Worm (Caenorhabditis elegans) whole organism, dauer: ENCODE measurements around the gene fbxb-111.

Experiments used
- unc-62 ChIP-seq: sonication (generic microtip); optimal IDR thresholded peaks from 2 replicates; lab custom pipeline; 2017; ENCODE audit warnings: missing biosample characterization, missing genetic modification reagents, missing genetic modification characterization

Gene fbxb-111

DNA sequence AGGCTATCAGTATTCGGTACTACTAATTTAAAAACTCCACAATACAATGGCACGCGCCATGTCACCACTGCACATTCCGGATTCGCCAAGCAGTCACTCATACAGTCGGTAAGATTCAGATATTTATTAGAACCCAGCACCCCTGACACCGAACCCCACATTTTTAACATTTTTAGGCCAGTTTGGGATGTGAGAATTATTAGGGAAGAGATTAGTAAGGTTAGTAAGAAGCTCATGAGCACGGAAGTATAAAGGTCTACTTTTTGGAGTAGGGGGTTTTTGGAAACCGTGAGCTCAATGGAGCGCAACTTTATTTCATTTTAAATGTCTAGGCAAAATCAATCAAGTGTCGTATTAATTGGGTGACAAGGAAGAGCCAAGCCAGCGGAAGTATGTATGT lies 16.9 kb downstream of the fbxb-111 start, which contains the start of gene F29A7.8:
Gene F29A7.8, minus strand, starts transcription at position 101 of the 400 bp plus-strand sequence.
- no peak for TF ChIP-seq unc-62 (GFP tag; lab: Kevin White, UChicago)

ce11 chrII:2756351-2756750 lies 18.5 kb downstream of the fbxb-111 start:
- TF ChIP-seq unc-62 (GFP tag; lab: Kevin White, UChicago): no peak

DNA sequence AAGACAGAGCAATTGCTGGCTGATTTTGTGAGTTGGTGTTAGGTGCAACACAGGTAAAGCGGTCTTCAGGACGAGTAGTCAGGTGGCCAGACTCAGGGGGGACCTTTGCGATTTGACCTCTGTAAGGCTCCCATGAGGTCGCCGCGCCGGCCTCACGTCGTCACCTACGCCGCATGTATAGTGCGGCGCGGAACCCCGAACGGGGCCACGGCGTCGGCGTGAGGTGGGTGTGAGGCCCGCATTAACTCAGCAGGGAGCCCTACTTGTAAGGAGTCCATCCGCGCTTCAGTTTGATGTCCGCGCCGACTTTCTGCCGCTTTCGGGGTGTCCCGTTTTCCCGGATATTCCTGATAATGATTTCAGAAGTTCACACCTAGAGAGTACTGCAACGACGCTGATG lies 20.2 kb downstream of the fbxb-111 start:
- TF ChIP-seq unc-62 (GFP tag; lab: Kevin White, UChicago): no peak

- TF ChIP-seq unc-62 (GFP tag; lab: Kevin White, UChicago): no peak
Measured at ce11 chrII:2752999-2753398, 21.8 kb downstream of the fbxb-111 start, which contains the start of gene F29A7.3. F29A7.3 (plus strand) TSS chrII:2753299.

DNA sequence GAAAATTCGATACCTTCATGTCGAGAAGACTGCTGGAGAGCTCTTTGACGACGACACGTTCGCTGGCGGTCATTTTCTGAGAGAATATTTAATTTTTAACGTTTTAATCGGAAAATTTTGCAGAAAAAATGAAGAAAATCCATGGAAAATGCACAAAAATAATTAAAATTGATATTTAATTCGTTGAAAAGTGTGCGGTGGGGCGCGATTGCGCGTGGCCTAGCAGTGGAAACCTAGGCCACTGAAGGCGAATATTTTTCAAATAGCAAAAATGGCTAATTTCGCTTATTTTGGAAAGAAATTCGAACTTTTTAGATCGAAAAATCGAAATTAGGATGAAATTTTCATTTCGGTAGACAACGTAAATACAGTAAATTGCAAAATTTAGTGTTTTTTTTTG lies 22.3 kb downstream of the fbxb-111 start, which contains the start of gene F29A7.6:
Gene F29A7.6, minus strand, starts transcription at position 76 of the 400 bp plus-strand sequence.
- no peak for TF ChIP-seq unc-62 (GFP tag; lab: Kevin White, UChicago)

DNA sequence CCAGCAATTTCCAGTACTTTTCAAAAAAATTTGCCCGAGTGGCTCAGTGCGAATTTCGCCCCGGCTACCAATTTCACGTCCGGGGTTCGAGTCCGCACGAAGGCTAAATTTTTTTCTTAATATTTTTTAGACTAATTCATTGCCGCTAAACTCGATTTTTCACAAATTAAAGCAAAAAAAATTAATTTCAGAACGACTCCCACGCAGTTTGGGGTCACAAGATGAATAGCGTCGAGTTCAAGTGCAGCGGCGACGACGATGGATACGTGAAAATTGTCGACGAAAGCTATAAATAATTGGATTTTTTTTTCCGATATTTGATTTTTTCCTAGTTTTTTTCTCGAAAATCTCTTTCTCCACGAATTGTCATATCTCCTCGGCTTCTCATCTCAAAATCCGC lies 23.5 kb downstream of the fbxb-111 start:
- TF ChIP-seq unc-62 (GFP tag; lab: Kevin White, UChicago): no peak

ce11 chrII:2749595-2750048 lies 25.2 kb downstream of the fbxb-111 start, which contains the start of gene F29A7.4:
F29A7.4 (plus strand) TSS chrII:2749998.
- TF ChIP-seq unc-62 (GFP tag; lab: Kevin White, UChicago): no peak

- TF ChIP-seq unc-62 (GFP tag; lab: Kevin White, UChicago): no peak
Measured at ce11 chrII:2747956-2748621, 26.7 kb downstream of the fbxb-111 start.

DNA sequence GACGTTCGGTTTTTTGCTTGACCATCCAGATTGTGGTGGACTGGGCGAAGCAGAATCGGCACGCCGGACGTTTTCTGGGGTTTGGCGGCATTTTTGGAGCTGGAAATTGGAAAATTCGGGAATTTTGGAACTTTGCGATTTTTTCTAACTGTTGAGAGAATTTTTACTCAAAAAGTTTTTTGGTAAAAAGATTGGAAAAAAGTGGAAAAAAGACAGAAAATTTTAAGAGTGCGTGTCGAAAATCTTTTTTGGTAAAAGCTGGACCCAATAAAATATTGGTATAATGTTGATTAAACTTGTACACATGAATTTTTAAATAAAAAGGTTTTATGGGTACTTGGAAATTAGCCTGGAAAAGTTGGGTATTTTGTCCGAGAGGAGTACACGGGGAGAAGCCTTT lies 32.6 kb downstream of the fbxb-111 start, which contains the start of gene T05A8.7:
Gene T05A8.7, minus strand, starts transcription at position 101 of the 400 bp plus-strand sequence.
- TF ChIP-seq unc-62 (GFP tag; lab: Kevin White, UChicago): no peak

DNA sequence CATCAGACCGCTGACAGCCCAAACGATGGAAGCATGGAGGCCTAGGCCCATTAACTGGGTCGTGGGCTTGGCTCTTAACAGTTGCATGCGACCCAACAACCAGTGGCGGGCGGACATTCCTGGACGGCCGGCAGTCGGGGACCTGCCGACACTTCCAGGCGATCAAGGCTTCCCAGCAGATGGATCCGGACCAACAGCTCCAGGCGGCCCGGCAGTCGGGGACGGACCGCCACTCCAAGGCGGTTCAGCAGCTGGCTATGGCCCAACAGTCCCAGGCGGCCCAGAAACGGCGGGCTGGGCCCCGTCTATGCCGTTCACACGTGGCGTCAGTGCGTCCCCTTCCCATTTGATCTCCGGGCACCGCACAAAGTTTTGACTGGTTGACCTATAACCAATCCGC lies 33.4 kb downstream of the fbxb-111 start:
- no peak for TF ChIP-seq unc-62 (GFP tag; lab: Kevin White, UChicago)

DNA sequence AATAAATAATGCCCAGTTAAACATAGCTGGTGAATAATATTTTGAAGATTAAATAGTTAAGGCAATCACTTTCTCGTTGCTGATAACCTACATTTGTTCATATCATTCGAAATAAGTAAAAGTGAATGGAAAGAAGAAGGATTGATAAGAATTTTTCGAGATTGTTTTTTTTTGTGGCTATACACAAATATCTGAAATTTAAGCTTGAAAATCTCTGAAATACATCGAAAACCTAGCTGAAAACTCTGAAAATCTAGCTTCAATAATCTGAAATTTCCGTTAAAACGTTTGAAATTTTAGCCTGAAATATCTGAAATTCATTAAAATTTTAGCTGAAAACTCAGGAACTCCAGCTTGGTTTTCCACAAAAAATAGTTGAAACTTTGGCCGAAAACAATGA lies 35.2 kb downstream of the fbxb-111 start, which contains the start of gene T05A8.6:
Gene T05A8.6, minus strand, starts transcription at position 101 of the 400 bp plus-strand sequence.
- no peak for TF ChIP-seq unc-62 (GFP tag; lab: Kevin White, UChicago)

DNA sequence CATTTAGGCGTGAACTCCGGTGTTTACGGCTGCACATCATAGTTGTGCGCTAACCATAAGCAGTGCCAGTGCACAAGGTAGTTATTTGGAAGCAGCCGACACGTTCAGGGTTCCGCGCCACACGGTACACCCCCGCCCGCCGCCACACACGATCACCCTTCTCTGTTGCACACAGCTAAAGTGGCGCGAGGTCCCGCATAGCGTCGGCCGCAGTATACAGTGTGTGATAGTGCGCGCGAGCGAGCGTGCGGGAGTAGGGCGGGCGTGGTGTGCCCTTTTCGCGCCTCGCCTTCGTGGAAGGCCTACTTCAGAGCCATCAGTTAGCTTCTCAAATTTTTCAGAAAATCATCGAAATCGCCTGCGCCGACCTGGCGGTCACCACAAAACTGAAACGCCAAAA lies 37.9 kb downstream of the fbxb-111 start:
- TF ChIP-seq unc-62 (GFP tag; lab: Kevin White, UChicago): no peak

DNA sequence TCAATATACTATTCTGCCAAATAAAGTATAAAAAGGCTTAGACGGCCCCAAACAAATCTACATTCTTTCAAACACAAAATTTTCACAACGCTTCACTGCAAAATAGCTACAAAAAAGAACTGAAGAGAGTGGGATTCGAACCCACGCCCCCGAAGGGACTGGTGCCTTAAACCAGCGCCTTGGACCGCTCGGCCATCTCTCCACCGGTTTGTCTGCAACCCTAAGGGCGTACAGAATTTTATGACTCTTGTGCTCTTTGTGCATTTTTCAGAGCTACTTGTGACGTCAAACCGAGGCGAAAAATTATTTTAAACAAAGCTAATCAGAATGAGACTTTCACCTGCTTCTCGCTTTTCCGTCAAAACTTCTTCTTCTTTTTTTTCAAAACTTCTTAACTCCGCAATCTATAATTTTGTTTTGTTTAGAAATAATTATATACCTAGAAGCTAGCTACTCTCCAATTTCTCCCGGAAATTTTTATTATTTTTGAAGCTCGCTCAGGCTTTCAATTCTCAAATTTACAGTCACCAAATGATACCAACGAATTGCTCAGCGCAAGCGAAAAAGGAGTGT lies 38.6 kb downstream of the fbxb-111 start, which contains the start of gene T05A8.8:
Gene T05A8.8, plus strand, starts transcription at position 523 of the 573 bp plus-strand sequence.
- no peak for TF ChIP-seq unc-62 (GFP tag; lab: Kevin White, UChicago)

DNA sequence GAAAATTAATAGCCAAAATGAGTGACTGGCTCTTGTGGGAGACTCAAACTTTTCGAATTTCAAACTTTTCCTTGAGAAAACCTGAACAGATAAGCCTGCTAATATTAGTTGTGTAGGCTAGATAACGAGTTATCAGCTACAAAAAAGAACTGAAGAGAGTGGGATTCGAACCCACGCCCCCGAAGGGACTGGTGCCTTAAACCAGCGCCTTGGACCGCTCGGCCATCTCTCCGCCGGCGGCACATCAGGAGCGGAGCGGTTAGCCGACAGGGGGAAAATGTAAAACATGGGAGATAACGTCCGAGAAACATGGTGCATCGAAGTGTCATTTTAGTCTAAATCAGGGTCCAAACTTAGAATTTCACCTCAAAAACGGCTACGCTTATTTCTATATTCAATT lies 39.2 kb downstream of the fbxb-111 start:
- no peak for TF ChIP-seq unc-62 (GFP tag; lab: Kevin White, UChicago)

- no peak for TF ChIP-seq unc-62 (GFP tag; lab: Kevin White, UChicago)
Measured at ce11 chrII:2735192-2735591, 39.6 kb downstream of the fbxb-111 start, which contains the start of gene wdr-31. wdr-31 (minus strand) TSS chrII:2735292.

DNA sequence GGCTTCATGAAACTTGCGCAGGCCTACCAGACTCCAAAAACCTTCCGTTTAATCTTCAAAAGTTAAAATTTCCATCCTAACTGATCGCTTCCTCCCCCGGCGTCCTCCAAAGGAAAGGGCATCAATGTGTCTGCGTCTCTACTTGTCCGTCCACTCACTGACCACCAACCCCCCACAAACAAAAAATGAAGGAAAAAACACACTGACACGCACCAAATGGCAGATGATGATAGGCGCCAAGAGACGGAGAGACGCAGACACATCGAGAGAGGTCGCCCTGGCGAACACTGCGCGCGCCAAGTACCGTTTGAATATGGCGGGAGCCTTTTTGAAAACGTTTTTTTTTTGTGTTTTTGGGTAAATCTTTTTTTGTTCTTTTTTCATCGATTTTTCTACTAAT lies 40.1 kb downstream of the fbxb-111 start:
- TF ChIP-seq unc-62 (GFP tag; lab: Kevin White, UChicago): no peak
